Worm (Caenorhabditis elegans): ENCODE data around the gene del-7.

ce11 chrIV:7722806-7723205, 37.4 kb upstream of the del-7 start, which contains the start of gene C50F7.6:
- TF ChIP-seq lsy-2 (tag; optimal IDR thresholded peaks at IDR 0.05) (no peak), sem-4 (tag; optimal IDR thresholded peaks at IDR 0.05) (no peak), nhr-237 (tag; optimal IDR thresholded peaks at IDR 0.05) (no peak), mab-5 (tag; optimal IDR thresholded peaks at IDR 0.05) (no peak), unc-55 (GFP tag; optimal IDR thresholded peaks at IDR 0.05) (no peak), nhr-11 (tag; optimal IDR thresholded peaks at IDR 0.05) (no peak)

All from whole organism, L2 larva.